Worm (Caenorhabditis elegans) whole organism, L4 larva: ENCODE data around the gene ZC196.3.

Experiments
- F44E2.7 ChIP-seq: fragments of 200-800 bp; sonication (Bioruptor generic); IDR thresholded peaks from 2 replicates; pipeline ENCODE4 v2.1.2; 2022; ENCODE audit warnings: missing genetic modification characterization, missing compliant biosample characterization
- F49E8.2 ChIP-seq: sonication (generic microtip); optimal IDR thresholded peaks from 2 replicates; lab custom pipeline; 2016; ENCODE audit warnings: missing compliant biosample characterization, mild to moderate bottlenecking, missing genetic modification characterization, borderline replicate concordance
- T20F7.1 ChIP-seq: fragments of 200-800 bp; sonication (Bioruptor generic); optimal IDR thresholded peaks from 2 replicates; lab custom pipeline; 2018; ENCODE audit warnings: mild to moderate bottlenecking, missing genetic modification characterization, missing compliant biosample characterization
- Y48G9A.11 ChIP-seq: fragments of 200-800 bp; sonication (Bioruptor generic); IDR thresholded peaks from 2 replicates; pipeline ENCODE4 v1.3.6; 2022; ENCODE audit warnings: missing genetic modification reagents, missing genetic modification characterization, missing compliant biosample characterization
- aha-1 ChIP-seq: fragments of 150-350 bp; peaks from one replicate; lab custom pipeline; 2014; ENCODE audit warnings: missing biosample characterization, missing genetic modification characterization
- ceh-28 ChIP-seq: fragments of 150-350 bp; optimal IDR thresholded peaks from 2 replicates; lab custom pipeline; 2014; ENCODE audit warnings: missing biosample characterization, missing genetic modification reagents, missing genetic modification characterization
- ceh-32 ChIP-seq: sonication (generic microtip); optimal IDR thresholded peaks from 2 replicates; lab custom pipeline; 2016; ENCODE audit warnings: mild to moderate bottlenecking, missing genetic modification characterization, missing compliant biosample characterization; ENCODE audit not compliant: poor library complexity
- ceh-44 ChIP-seq: fragments of 200-800 bp; sonication (Bioruptor generic); IDR thresholded peaks from 2 replicates; pipeline ENCODE4 v1.3.6; 2022; ENCODE audit warnings: missing genetic modification reagents, missing genetic modification characterization, missing compliant biosample characterization
- ces-1 ChIP-seq: fragments of 150-350 bp; sonication (generic microtip); optimal IDR thresholded peaks from 4 replicates; lab custom pipeline; 2014; ENCODE audit warnings: missing biosample characterization, missing genetic modification reagents, missing genetic modification characterization
- daf-12 ChIP-seq: fragments of 150-350 bp; optimal IDR thresholded peaks from 2 replicates; lab custom pipeline; 2014; ENCODE audit warnings: missing biosample characterization, missing genetic modification reagents, missing genetic modification characterization
- daf-16 ChIP-seq, 3 experiments: sonication (generic microtip); optimal IDR thresholded peaks; 2 replicates each; lab custom pipeline; 2016 to 2017; ENCODE audit warnings: missing genetic modification characterization in 3 of 3, missing genetic modification reagents in 3 of 3, mild to moderate bottlenecking in 2 of 3, missing compliant biosample characterization in 2 of 3, missing biosample characterization in 1 of 3, moderate library complexity in 1 of 3
- dmd-6 ChIP-seq: fragments of 200-800 bp; sonication (Bioruptor generic); IDR thresholded peaks from 2 replicates; pipeline ENCODE4 v1.3.6; 2022; ENCODE audit warnings: missing genetic modification reagents, missing genetic modification characterization, missing compliant biosample characterization
- dmd-8 ChIP-seq: fragments of 200-800 bp; sonication (Bioruptor generic); IDR thresholded peaks from 2 replicates; pipeline ENCODE4 v1.3.6; 2022; ENCODE audit warnings: missing genetic modification characterization, missing compliant biosample characterization
- dve-1 ChIP-seq: sonication (generic microtip); optimal IDR thresholded peaks from 2 replicates; lab custom pipeline; 2017; ENCODE audit warnings: antibody characterized with exemption, mild to moderate bottlenecking, missing genetic modification characterization, missing compliant biosample characterization; ENCODE audit not compliant: insufficient read depth
- egl-43 ChIP-seq: fragments of 200-800 bp; sonication (Bioruptor generic); IDR thresholded peaks from 2 replicates; pipeline ENCODE4 v1.3.6; 2022; ENCODE audit warnings: missing genetic modification reagents, missing genetic modification characterization, missing compliant biosample characterization
- hlh-11 ChIP-seq: fragments of 200-800 bp; sonication (Bioruptor generic); optimal IDR thresholded peaks from 2 replicates; lab custom pipeline; 2018; ENCODE audit warnings: mild to moderate bottlenecking, missing genetic modification characterization, missing compliant biosample characterization
- lin-1 ChIP-seq: fragments of 200-800 bp; sonication (Bioruptor generic); IDR thresholded peaks from 2 replicates; pipeline ENCODE4 v1.3.6; 2022; ENCODE audit warnings: missing genetic modification reagents, missing genetic modification characterization, missing compliant biosample characterization
- lin-15B ChIP-seq: fragments of 150-350 bp; sonication (generic microtip); optimal IDR thresholded peaks from 3 replicates; lab custom pipeline; 2014; ENCODE audit warnings: missing biosample characterization, missing genetic modification characterization
- lir-3 ChIP-seq: sonication (generic microtip); optimal IDR thresholded peaks from 2 replicates; lab custom pipeline; 2016; ENCODE audit warnings: mild to moderate bottlenecking, missing genetic modification characterization, missing compliant biosample characterization
- madf-5 ChIP-seq, 2 experiments: fragments of 200-800 bp; sonication (Bioruptor generic); IDR thresholded peaks; 2 replicates each; pipeline ENCODE4 v1.3.6; 2022; ENCODE audit warnings: missing compliant biosample characterization in 2 of 2, missing genetic modification characterization in 2 of 2
- mdl-1 ChIP-seq, 2 experiments: fragments of 150-350 bp in 1 of 2; sonication (generic microtip) in 1 of 2; optimal IDR thresholded peaks; 2 replicates each; lab custom pipeline; 2014 to 2017; ENCODE audit warnings: missing biosample characterization in 2 of 2, missing genetic modification characterization in 2 of 2
- mes-2 ChIP-seq: sonication (generic microtip); optimal IDR thresholded peaks from 2 replicates; lab custom pipeline; 2016; ENCODE audit warnings: missing genotype, mild to moderate bottlenecking, missing genetic modification characterization, missing compliant biosample characterization; ENCODE audit not compliant: poor library complexity, severe bottlenecking
- mxl-3 ChIP-seq: fragments of 200-800 bp; sonication (Bioruptor generic); optimal IDR thresholded peaks from 2 replicates; lab custom pipeline; 2018; ENCODE audit warnings: mild to moderate bottlenecking, missing genetic modification characterization, missing compliant biosample characterization
- nhr-102 ChIP-seq: sonication (generic microtip); optimal IDR thresholded peaks from 2 replicates; lab custom pipeline; 2016; ENCODE audit warnings: mild to moderate bottlenecking, missing genetic modification characterization, moderate library complexity, missing compliant biosample characterization
- nhr-28 ChIP-seq: fragments of 150-350 bp; optimal IDR thresholded peaks from 2 replicates; lab custom pipeline; 2014; ENCODE audit warnings: missing biosample characterization, missing genetic modification characterization
- nhr-41 ChIP-seq: fragments of 200-800 bp; sonication (Bioruptor generic); IDR thresholded peaks from 2 replicates; pipeline ENCODE4 v1.3.6; 2022; ENCODE audit warnings: missing genetic modification reagents, missing genetic modification characterization, missing compliant biosample characterization
- nhr-48 ChIP-seq: sonication (generic microtip); optimal IDR thresholded peaks from 2 replicates; lab custom pipeline; 2016; ENCODE audit warnings: mild to moderate bottlenecking, missing genetic modification characterization, missing compliant biosample characterization
- nhr-77 ChIP-seq: fragments of 150-350 bp; optimal IDR thresholded peaks from 2 replicates; lab custom pipeline; 2014; ENCODE audit warnings: missing biosample characterization, missing genetic modification characterization
- pha-4 ChIP-seq, 2 experiments: fragments of 150-350 bp in 1 of 2; fragments of 200-800 bp in 1 of 2; sonication (Bioruptor generic) in 1 of 2; IDR thresholded peaks in 1 of 2; optimal IDR thresholded peaks in 1 of 2; 2 replicates each; pipeline versions ENCODE4 v1.3.6 to Lab custom; 2014 to 2022; ENCODE audit warnings: missing genetic modification characterization in 2 of 2, missing genetic modification reagents in 2 of 2, missing biosample characterization in 1 of 2, missing compliant biosample characterization in 1 of 2
- php-3 ChIP-seq: fragments of 200-800 bp; sonication (Bioruptor generic); IDR thresholded peaks from 2 replicates; pipeline ENCODE4 v1.3.6; 2022; ENCODE audit warnings: missing genetic modification reagents, missing genetic modification characterization, missing compliant biosample characterization
- pqm-1 ChIP-seq: sonication (generic microtip); optimal IDR thresholded peaks from 2 replicates; lab custom pipeline; 2017; ENCODE audit warnings: missing biosample characterization, missing genetic modification characterization
- saeg-2 ChIP-seq: fragments of 200-800 bp; sonication (Bioruptor generic); IDR thresholded peaks from 2 replicates; pipeline ENCODE4 v1.3.6; 2022; ENCODE audit warnings: missing genetic modification reagents, missing genetic modification characterization, missing compliant biosample characterization
- snpc-4 ChIP-seq: fragments of 150-350 bp; optimal IDR thresholded peaks from 2 replicates; lab custom pipeline; 2014; ENCODE audit warnings: missing biosample characterization, missing genetic modification characterization
- spr-3 ChIP-seq: fragments of 200-800 bp; sonication (Bioruptor generic); optimal IDR thresholded peaks from 2 replicates; lab custom pipeline; 2018; ENCODE audit warnings: mild to moderate bottlenecking, missing genetic modification characterization, missing compliant biosample characterization
- tag-97 ChIP-seq: fragments of 200-800 bp; sonication (Bioruptor generic); IDR thresholded peaks from 2 replicates; pipeline ENCODE4 v1.3.6; 2022; ENCODE audit warnings: missing genetic modification characterization, missing compliant biosample characterization
- tra-1 ChIP-seq: fragments of 200-800 bp; sonication (Bioruptor generic); IDR thresholded peaks from 2 replicates; pipeline ENCODE4 v1.3.6; 2022; ENCODE audit warnings: missing genetic modification reagents, missing genetic modification characterization, missing compliant biosample characterization
- unc-39 ChIP-seq: sonication (generic microtip); optimal IDR thresholded peaks from 2 replicates; lab custom pipeline; 2017; ENCODE audit warnings: missing biosample characterization, missing genetic modification characterization
- zfp-2 ChIP-seq: sonication (generic microtip); optimal IDR thresholded peaks from 2 replicates; lab custom pipeline; 2016; ENCODE audit warnings: mild to moderate bottlenecking, missing genetic modification characterization, missing compliant biosample characterization
- zfp-3 ChIP-seq: fragments of 200-800 bp; sonication (Bioruptor generic); conservative IDR thresholded peaks from 2 replicates; pipeline ENCODE4 v1.3.6; 2022; ENCODE audit warnings: missing genetic modification reagents, missing genetic modification characterization, missing compliant biosample characterization
- ztf-11 ChIP-seq: fragments of 150-350 bp; optimal IDR thresholded peaks from 2 replicates; lab custom pipeline; 2014; ENCODE audit warnings: missing biosample characterization, missing genetic modification characterization

ZC196.3 gene

ce11 chrV:8768481-8768959 lies 32.1 kb downstream of the ZC196.3 start, which contains the start of gene B0507.3 (continued):
- TF ChIP-seq mdl-1 (tag; optimal IDR thresholded peaks at IDR 0.05; lab: Kevin White, UChicago) (peak in 1 of 2 experiments; percentile 3), ceh-44 (GFP tag; lab: Robert Waterston, UW) (no peak), saeg-2 (GFP tag; lab: Robert Waterston, UW) (no peak), Y48G9A.11 (GFP tag; lab: Robert Waterston, UW) (no peak), lir-3 (tag; lab: Kevin White, UChicago) (no peak), unc-39 (tag; lab: Kevin White, UChicago) (no peak), ceh-32 (tag; lab: Kevin White, UChicago) (no peak), mxl-3 (GFP tag; lab: Kevin White, UChicago) (peak; percentile 7), tag-97 (GFP tag; lab: Robert Waterston, UW) (no peak), F49E8.2 (tag; lab: Kevin White, UChicago) (no peak), spr-3 (GFP tag; lab: Kevin White, UChicago) (no peak), nhr-77 (tag; lab: Kevin White, UChicago) (peak; percentile 88), pqm-1 (tag; lab: Kevin White, UChicago) (peak; percentile 100), ztf-11 (no peak), lin-15B (tag; lab: Kevin White, UChicago) (no peak), dmd-6 (GFP tag; lab: Robert Waterston, UW) (peak; percentile 99), dve-1 (tag; lab: Kevin White, UChicago) (peak; percentile 93), snpc-4 (tag; lab: Kevin White, UChicago) (no peak), hlh-11 (tag; lab: Kevin White, UChicago) (peak; percentile 94), aha-1 (tag; lab: Kevin White, UChicago) (peak; percentile 35), tra-1 (peak; percentile 98), pha-4 (GFP tag; IDR thresholded peaks at IDR 0.05; lab: Robert Waterston, UW) (peak; percentile 59; the same call in 1 of the 2 replicates), pha-4 (tag; optimal IDR thresholded peaks at IDR 0.05; lab: Kevin White, UChicago) (no peak), zfp-2 (tag; lab: Kevin White, UChicago) (no peak), dmd-8 (no peak), F44E2.7 (GFP tag; lab: Robert Waterston, UW) (no peak)

- TF ChIP-seq aha-1 (tag; lab: Kevin White, UChicago) (peak; percentile 66), nhr-77 (tag; lab: Kevin White, UChicago) (peak; percentile 76), php-3 (peak; percentile 66; the same call in 1 of the 2 replicates), nhr-28 (tag; lab: Kevin White, UChicago) (peak; percentile 82), ceh-28 (tag; lab: Kevin White, UChicago) (no peak), mes-2 (no peak), F49E8.2 (tag; lab: Kevin White, UChicago) (no peak), daf-12 (no peak), tra-1 (peak; percentile 86), T20F7.1 (GFP tag; lab: Kevin White, UChicago) (peak; percentile 26), dmd-6 (GFP tag; lab: Robert Waterston, UW) (peak; percentile 95), mdl-1 (tag; optimal IDR thresholded peaks at IDR 0.05; lab: Kevin White, UChicago) (peak in 1 of 2 experiments; percentile 37), mxl-3 (GFP tag; lab: Kevin White, UChicago) (peak; percentile 42), dve-1 (tag; lab: Kevin White, UChicago) (peak; percentile 80), nhr-48 (tag; lab: Kevin White, UChicago) (peak; percentile 22), saeg-2 (GFP tag; lab: Robert Waterston, UW) (peak; percentile 79), nhr-41 (no peak), pqm-1 (tag; lab: Kevin White, UChicago) (peak; percentile 74), nhr-102 (peak; percentile 54), hlh-11 (tag; lab: Kevin White, UChicago) (peak; percentile 84), ces-1 (GFP tag; lab: Kevin White, UChicago) (no peak), zfp-3 (peak; percentile 60; the same call in 1 of the 2 replicates), lin-1 (GFP tag; lab: Robert Waterston, UW) (peak; percentile 88), daf-16 (GFP tag; optimal IDR thresholded peaks at IDR 0.05; lab: Kevin White, UChicago) (peak in 1 of 2 experiments; percentile 12), daf-16 (tag; optimal IDR thresholded peaks at IDR 0.05; lab: Kevin White, UChicago) (peak; percentile 80), egl-43 (GFP tag; lab: Robert Waterston, UW) (no peak), madf-5 (GFP tag; IDR thresholded peaks at IDR 0.05; lab: Robert Waterston, UW) (no peak)
Observed at ce11 chrV:8769154-8769553, 32.7 kb downstream of the ZC196.3 start.
